Worm (Caenorhabditis elegans) whole organism, young adult: ENCODE data around the gene T28A11.2.

Experiments
- B0019.2 ChIP-seq: fragments of 200-800 bp; sonication (Bioruptor generic); conservative IDR thresholded peaks from 2 replicates; pipeline ENCODE4 v1.3.6; 2022; ENCODE audit warnings: missing genetic modification reagents, missing genetic modification characterization, missing compliant biosample characterization
- F52B5.7 ChIP-seq: sonication (generic microtip); optimal IDR thresholded peaks from 2 replicates; lab custom pipeline; 2016; ENCODE audit warnings: mild to moderate bottlenecking, missing genetic modification characterization, missing compliant biosample characterization
- F57C9.4 ChIP-seq: sonication (generic microtip); optimal IDR thresholded peaks from 2 replicates; lab custom pipeline; 2017; ENCODE audit warnings: mild to moderate bottlenecking, missing genetic modification characterization, missing compliant biosample characterization
- ceh-40 ChIP-seq: fragments of 200-800 bp; sonication (Bioruptor generic); IDR thresholded peaks from 2 replicates; pipeline ENCODE4 v1.3.6; 2022; ENCODE audit warnings: missing genetic modification characterization, missing compliant biosample characterization
- nhr-90 ChIP-seq: sonication (generic microtip); optimal IDR thresholded peaks from 2 replicates; lab custom pipeline; 2016; ENCODE audit warnings: missing genotype, mild to moderate bottlenecking, missing genetic modification characterization, missing compliant biosample characterization
- snpc-4 ChIP-seq, 5 experiments: fragments of 150-350 bp in 1 of 5; sonication (generic microtip) in 4 of 5; optimal IDR thresholded peaks; 2 replicates each; lab custom pipeline; 2014 to 2018; ENCODE audit warnings: missing genetic modification characterization in 5 of 5, missing biosample characterization in 3 of 5, antibody characterized with exemption in 2 of 5, mild to moderate bottlenecking in 2 of 5, missing compliant biosample characterization in 2 of 5, missing genotype in 2 of 5, moderate library complexity in 2 of 5, missing genetic modification reagents in 1 of 5
- unc-62 ChIP-seq: fragments of 150-350 bp; optimal IDR thresholded peaks from 2 replicates; lab custom pipeline; 2014; ENCODE audit warnings: missing biosample characterization, missing genetic modification reagents, missing genetic modification characterization

- TF ChIP-seq snpc-4 (GFP tag; optimal IDR thresholded peaks at IDR 0.05; lab: Kevin White, UChicago) (no peak), snpc-4 (tag; optimal IDR thresholded peaks at IDR 0.05; lab: Kevin White, UChicago) (no peak), B0019.2 (GFP tag; lab: Robert Waterston, UW) (no peak), F52B5.7 (tag; lab: Kevin White, UChicago) (no peak), ceh-40 (GFP tag; lab: Robert Waterston, UW) (no peak), unc-62 (GFP tag; lab: Kevin White, UChicago) (no peak), F57C9.4 (no peak), nhr-90 (no peak)
These were observed 15.2 kb downstream of the T28A11.2 start for ce11 chrV:3295368-3295767.
